Worm (Caenorhabditis elegans): ENCODE results near the gene sur-7.

Gene sur-7

ce11 chrX:16341838-16342237, 34.5 kb upstream of the sur-7 start:
- TF ChIP-seq snpc-4 (tag; optimal IDR thresholded peaks at IDR 0.05) (peak; percentile 45), dmd-4 (tag; optimal IDR thresholded peaks at IDR 0.05) (no peak)

ce11 chrX:16342256-16342655, 34.1 kb upstream of the sur-7 start:
- TF ChIP-seq Y55F3AM.14 (GFP tag; optimal IDR thresholded peaks at IDR 0.05) (no peak), sma-9 (GFP tag; optimal IDR thresholded peaks at IDR 0.05) (peak; percentile 13), sma-9 (tag; optimal IDR thresholded peaks at IDR 0.05) (no peak), unc-55 (GFP tag; optimal IDR thresholded peaks at IDR 0.05) (peak; percentile 37), C34F6.9 (tag; optimal IDR thresholded peaks at IDR 0.05) (peak; percentile 17)

- TF ChIP-seq ama-1 (optimal IDR thresholded peaks at IDR 0.05) = no peak
- no peak for TF ChIP-seq fos-1 (tag; optimal IDR thresholded peaks at IDR 0.05)
- TF ChIP-seq nhr-129 (tag; optimal IDR thresholded peaks at IDR 0.05) = no peak
These were observed 32.3 kb upstream of the sur-7 start for ce11 chrX:16343885-16344640.

ce11 chrX:16345296-16345695, 31.1 kb upstream of the sur-7 start:
- TF ChIP-seq mdl-1 (tag; optimal IDR thresholded peaks at IDR 0.05) = no peak
- TF ChIP-seq unc-39 (tag; optimal IDR thresholded peaks at IDR 0.05) = no peak
- no peak for TF ChIP-seq nhr-21 (tag; optimal IDR thresholded peaks at IDR 0.05)
- no peak for TF ChIP-seq F13H6.1 (tag; optimal IDR thresholded peaks at IDR 0.05)

- TF ChIP-seq crh-2 (tag; optimal IDR thresholded peaks at IDR 0.05) (peak; percentile 53), fos-1 (tag; optimal IDR thresholded peaks at IDR 0.05) (peak; percentile 71), skn-1 (tag; optimal IDR thresholded peaks at IDR 0.05) (peak; percentile 90), ceh-82 (tag; optimal IDR thresholded peaks at IDR 0.05) (no peak), F13H6.1 (tag; optimal IDR thresholded peaks at IDR 0.05) (peak; percentile 35), lin-39 (tag; optimal IDR thresholded peaks at IDR 0.05) (no peak), sma-9 (GFP tag; optimal IDR thresholded peaks at IDR 0.05) (peak; percentile 80), sma-9 (tag; optimal IDR thresholded peaks at IDR 0.05) (no peak)
These were observed 30.0 kb upstream of the sur-7 start for ce11 chrX:16346212-16346883.

ce11 chrX:16349019-16349418, 27.4 kb upstream of the sur-7 start:
- TF ChIP-seq blmp-1 (tag; optimal IDR thresholded peaks at IDR 0.05; ENCODE audit: insufficient read depth) = peak; percentile 46
- TF ChIP-seq gmeb-1 (tag; optimal IDR thresholded peaks at IDR 0.05) = peak; percentile 30
- TF ChIP-seq elt-1 (tag; optimal IDR thresholded peaks at IDR 0.05) = peak; percentile 45
- TF ChIP-seq nhr-129 (tag; optimal IDR thresholded peaks at IDR 0.05) = peak; percentile 77
- TF ChIP-seq peb-1 (tag; optimal IDR thresholded peaks at IDR 0.05) = no peak
- TF ChIP-seq sma-9 (GFP tag; optimal IDR thresholded peaks at IDR 0.05) = peak; percentile 92
- no peak for TF ChIP-seq sma-9 (tag; optimal IDR thresholded peaks at IDR 0.05)
- peak; percentile 50 for TF ChIP-seq crh-2 (tag; optimal IDR thresholded peaks at IDR 0.05)
- peak; percentile 1 for TF ChIP-seq egl-27 (tag; optimal IDR thresholded peaks at IDR 0.05)
- TF ChIP-seq nhr-21 (tag; optimal IDR thresholded peaks at IDR 0.05) = peak; percentile 45
- no peak for TF ChIP-seq Y55F3AM.14 (GFP tag; optimal IDR thresholded peaks at IDR 0.05)
- no peak for TF ChIP-seq nhr-12 (tag; optimal IDR thresholded peaks at IDR 0.05)
- TF ChIP-seq lin-39 (tag; optimal IDR thresholded peaks at IDR 0.05) = no peak
- TF ChIP-seq nhr-25 (tag; optimal IDR thresholded peaks at IDR 0.05) = peak; percentile 9
- peak; percentile 95 for TF ChIP-seq skn-1 (tag; optimal IDR thresholded peaks at IDR 0.05)
- TF ChIP-seq nhr-23 (tag; optimal IDR thresholded peaks at IDR 0.05) = no peak
- peak; percentile 12 to 14 for TF ChIP-seq mdl-1 (tag; optimal IDR thresholded peaks at IDR 0.05)
- peak in 1 of 2 experiments; percentile 36 for TF ChIP-seq lsy-2 (tag; optimal IDR thresholded peaks at IDR 0.05)
- peak; percentile 67 for TF ChIP-seq F13H6.1 (tag; optimal IDR thresholded peaks at IDR 0.05)
- no peak for TF ChIP-seq snpc-4 (tag; optimal IDR thresholded peaks at IDR 0.05)
- peak; percentile 98 for TF ChIP-seq fos-1 (tag; optimal IDR thresholded peaks at IDR 0.05)
- TF ChIP-seq sma-3 (GFP tag; optimal IDR thresholded peaks at IDR 0.05) = peak; percentile 68
